Fruit fly (Drosophila melanogaster): ENCODE data around the gene CalpC.

Gene CalpC

dm6 chrX:16275854-16276338, 49.7 kb upstream of the CalpC start, which contains the start of the genes kat80 and Prosalpha4 (continued):
- peak; percentile 47 for TF ChIP-seq CG15696 (tag; optimal IDR thresholded peaks at IDR 0.05)
- TF ChIP-seq gsb-n (tag; optimal IDR thresholded peaks at IDR 0.05): no peak
- TF ChIP-seq aop (GFP tag; IDR thresholded peaks at IDR 0.05): no peak
- TF ChIP-seq amos (GFP tag; IDR thresholded peaks at IDR 0.05; ENCODE audit: partially characterized antibody): peak; percentile 77
- no peak for TF ChIP-seq CHES-1-like (GFP tag; optimal IDR thresholded peaks at IDR 0.05)
- no peak for TF ChIP-seq bigmax (GFP tag; optimal IDR thresholded peaks at IDR 0.05)
- no peak for TF ChIP-seq CG7357 (GFP tag; IDR thresholded peaks at IDR 0.05)
- TF ChIP-seq lilli (GFP tag; optimal IDR thresholded peaks at IDR 0.05): peak; percentile 21
- peak; percentile 32 for TF ChIP-seq unpg (GFP tag; optimal IDR thresholded peaks at IDR 0.05)
- no peak for TF ChIP-seq sisA (GFP tag; IDR thresholded peaks at IDR 0.05)
- peak; percentile 64 for TF ChIP-seq CG1233 (GFP tag; optimal IDR thresholded peaks at IDR 0.05)
- TF ChIP-seq CrebB (tag; optimal IDR thresholded peaks at IDR 0.05): no peak
- no peak for TF ChIP-seq Mes4 (GFP tag; optimal IDR thresholded peaks at IDR 0.05)
- TF ChIP-seq psq (GFP tag; optimal IDR thresholded peaks at IDR 0.05): no peak
- no peak for TF ChIP-seq pros (GFP tag; optimal IDR thresholded peaks at IDR 0.05)
- peak; percentile 13 for TF ChIP-seq nerfin-1 (tag; optimal IDR thresholded peaks at IDR 0.05)
- peak; percentile 1 for TF ChIP-seq CG10654 (GFP tag; optimal IDR thresholded peaks at IDR 0.05)
- TF ChIP-seq CG17328 (GFP tag; IDR thresholded peaks at IDR 0.05): 0 out of 2 replicates have a peak, but pooled peaks have one; percentile 11
- TF ChIP-seq CG3281 (GFP tag; optimal IDR thresholded peaks at IDR 0.05): peak; percentile 62
- no peak for TF ChIP-seq CG6683 (GFP tag; optimal IDR thresholded peaks at IDR 0.05)
- no peak for TF ChIP-seq CG10431 (GFP tag; optimal IDR thresholded peaks at IDR 0.05)
- no peak for TF ChIP-seq Ets65A (GFP tag)
- peak; percentile 30 for TF ChIP-seq bcd (GFP tag; optimal IDR thresholded peaks at IDR 0.05)
- TF ChIP-seq CG4424 (GFP tag; optimal IDR thresholded peaks at IDR 0.05): peak; percentile 29
- peak; percentile 34 for TF ChIP-seq Sry-β (GFP tag; optimal IDR thresholded peaks at IDR 0.05)
- TF ChIP-seq onecut (GFP tag; IDR thresholded peaks at IDR 0.05): 0 out of 2 replicates have a peak, but pooled peaks have one; percentile 32
- TF ChIP-seq trh (GFP tag; optimal IDR thresholded peaks at IDR 0.05): no peak
- TF ChIP-seq CG8388 (GFP tag; optimal IDR thresholded peaks at IDR 0.05): peak; percentile 0
- no peak for TF ChIP-seq h (optimal IDR thresholded peaks at IDR 0.05)
- TF ChIP-seq slou (GFP tag; optimal IDR thresholded peaks at IDR 0.05): no peak
- peak; percentile 25 for TF ChIP-seq Oli (tag; optimal IDR thresholded peaks at IDR 0.05)
- peak; percentile 88 for TF ChIP-seq nmo (GFP tag; optimal IDR thresholded peaks at IDR 0.05)
- peak; percentile 60 for TF ChIP-seq NFAT (GFP tag; IDR thresholded peaks at IDR 0.05)
- no peak for TF ChIP-seq twi (tag; optimal IDR thresholded peaks at IDR 0.05)
- TF ChIP-seq HLH3B (GFP tag; IDR thresholded peaks at IDR 0.05): no peak
- no peak for TF ChIP-seq CG17568 (GFP tag; optimal IDR thresholded peaks at IDR 0.05)
- peak; percentile 13 to 43 for TF ChIP-seq dpn (GFP tag; optimal IDR thresholded peaks at IDR 0.05)
- no peak for TF ChIP-seq BtbVII (GFP tag; optimal IDR thresholded peaks at IDR 0.05)
- TF ChIP-seq Spps (tag; optimal IDR thresholded peaks at IDR 0.05): no peak
- TF ChIP-seq CG13775 (GFP tag; optimal IDR thresholded peaks at IDR 0.05): peak; percentile 58
- peak; percentile 62 for TF ChIP-seq gem (tag; optimal IDR thresholded peaks at IDR 0.05)
- peak; percentile 19 for TF ChIP-seq CG17385 (GFP tag; optimal IDR thresholded peaks at IDR 0.05)
- peak; percentile 58 for TF ChIP-seq CG15514 (GFP tag; optimal IDR thresholded peaks at IDR 0.05)
- TF ChIP-seq gcm (GFP tag; optimal IDR thresholded peaks at IDR 0.05): no peak
- no peak for TF ChIP-seq CG8281 (tag; optimal IDR thresholded peaks at IDR 0.05)
- TF ChIP-seq Hmx (GFP tag; optimal IDR thresholded peaks at IDR 0.05): no peak
- TF ChIP-seq CG4328 (GFP tag; optimal IDR thresholded peaks at IDR 0.05): peak; percentile 11
- no peak for TF ChIP-seq ap (GFP tag; IDR thresholded peaks at IDR 0.05)
- TF ChIP-seq gfzf (GFP tag; optimal IDR thresholded peaks at IDR 0.05): peak; percentile 58
- TF ChIP-seq nau (GFP tag; optimal IDR thresholded peaks at IDR 0.05): no peak
- no peak for TF ChIP-seq Sox100B (GFP tag; optimal IDR thresholded peaks at IDR 0.05)
